ENCODE assay signal across 4 fruit fly cellular contexts in the genomic region with DNA sequence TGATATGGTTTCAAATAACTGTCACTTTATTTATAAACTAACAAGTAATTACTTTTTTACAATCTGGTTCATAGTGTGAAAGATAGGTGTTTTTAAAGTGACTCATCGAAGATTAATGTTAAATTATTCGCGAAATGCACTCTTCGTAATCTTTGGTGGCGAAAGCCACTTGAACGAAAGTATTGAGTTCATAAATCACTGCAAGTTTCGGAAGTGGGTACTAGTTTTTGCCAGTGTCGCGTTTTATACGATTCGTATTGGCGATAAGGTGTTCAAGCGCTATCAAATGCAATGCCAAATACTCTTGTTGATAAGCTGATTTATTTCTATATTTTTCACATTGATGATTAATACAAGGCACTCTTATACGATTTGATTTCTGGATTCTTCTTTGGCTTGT.
TF ChIP-seq lines count a peak whose summit lies in the region.

No protein-coding gene starts in this region.

- no peak for TF ChIP-seq CTCF in whole organism, embryonic (GFP tag; optimal IDR thresholded peaks at IDR 0.05; lab: Kevin White, UChicago)

TF ChIP-seq in whole organism, adult, 20 proteins besides CTCF, POLR2A, EP300 and RAD21:
- TF ChIP-seq kay (GFP tag; lab: Kevin White, UChicago; ENCODE audit: borderline replicate concordance) (peak; percentile 95), CG33017 (tag; optimal IDR thresholded peaks at IDR 0.05; lab: Kevin White, UChicago) (peak; percentile 45), Hr96 (GFP tag; optimal IDR thresholded peaks at IDR 0.05; lab: Kevin White, UChicago) (peak; percentile 4), tj (GFP tag; optimal IDR thresholded peaks at IDR 0.05; lab: Kevin White, UChicago) (no peak), CG7045 (GFP tag; optimal IDR thresholded peaks at IDR 0.05; lab: Kevin White, UChicago) (peak; percentile 6), ovo (GFP tag; optimal IDR thresholded peaks at IDR 0.05; lab: Kevin White, UChicago) (no peak), toe (GFP tag; optimal IDR thresholded peaks at IDR 0.05; lab: Kevin White, UChicago) (no peak), CG12768 (GFP tag; optimal IDR thresholded peaks at IDR 0.05; lab: Kevin White, UChicago) (peak; percentile 32), CG5204 (GFP tag; optimal IDR thresholded peaks at IDR 0.05; lab: Kevin White, UChicago) (peak; percentile 32)

TF ChIP-seq in whole organism, embryonic, 481 proteins besides CTCF, POLR2A, EP300 and RAD21:
- TF ChIP-seq gem (tag; optimal IDR thresholded peaks at IDR 0.05; lab: Kevin White, UChicago), result peak; percentile 0
- no peak for TF ChIP-seq NC2β (GFP tag; optimal IDR thresholded peaks at IDR 0.05; lab: Kevin White, UChicago)
- 0 out of 2 replicates have a peak, but pooled peaks have one; percentile 33 for TF ChIP-seq CG11085 (GFP tag; IDR thresholded peaks at IDR 0.05; lab: Robert Waterston, UW)
- peak; percentile 13 for TF ChIP-seq CG2120 (GFP tag; optimal IDR thresholded peaks at IDR 0.05; lab: Kevin White, UChicago)

TF ChIP-seq in whole organism, prepupa, 60 proteins besides CTCF, POLR2A, EP300 and RAD21:
- TF ChIP-seq Eip93F (GFP tag; optimal IDR thresholded peaks at IDR 0.05; lab: Kevin White, UChicago), result no peak
- TF ChIP-seq CG16779 (tag; optimal IDR thresholded peaks at IDR 0.05; lab: Kevin White, UChicago), result no peak
- TF ChIP-seq CG9139 (GFP tag; optimal IDR thresholded peaks at IDR 0.05; lab: Kevin White, UChicago), result no peak
- no peak for TF ChIP-seq topi (GFP tag; optimal IDR thresholded peaks at IDR 0.05; lab: Kevin White, UChicago)
- no peak for TF ChIP-seq Sox15 (GFP tag; optimal IDR thresholded peaks at IDR 0.05; lab: Kevin White, UChicago)
- TF ChIP-seq Met (GFP tag; optimal IDR thresholded peaks at IDR 0.05; lab: Kevin White, UChicago), result peak; percentile 13
- TF ChIP-seq Smox (GFP tag; optimal IDR thresholded peaks at IDR 0.05; lab: Kevin White, UChicago), result peak; percentile 3
- peak; percentile 51 for TF ChIP-seq svp (GFP tag; lab: Kevin White, UChicago)
- no peak for TF ChIP-seq CG32006 (GFP tag; optimal IDR thresholded peaks at IDR 0.05; lab: Kevin White, UChicago)
- no peak for TF ChIP-seq CG6792 (GFP tag; optimal IDR thresholded peaks at IDR 0.05; lab: Kevin White, UChicago)

TF ChIP-seq in whole organism, wandering third instar larva, 38 proteins besides CTCF, POLR2A, EP300 and RAD21:
- TF ChIP-seq OdsH (GFP tag; optimal IDR thresholded peaks at IDR 0.05; lab: Kevin White, UChicago) (no peak), Rel (GFP tag; optimal IDR thresholded peaks at IDR 0.05; lab: Kevin White, UChicago) (no peak), Rel (tag; optimal IDR thresholded peaks at IDR 0.05; lab: Kevin White, UChicago) (no peak), dl (GFP tag; optimal IDR thresholded peaks at IDR 0.05; lab: Kevin White, UChicago; ENCODE audit: insufficient read depth in 1 of 2, partially characterized antibody in 2 of 2) (no peak), tai (GFP tag; optimal IDR thresholded peaks at IDR 0.05; lab: Kevin White, UChicago) (no peak), Hnf4 (GFP tag; optimal IDR thresholded peaks at IDR 0.05; lab: Kevin White, UChicago) (peak; percentile 9), foxo (GFP tag; optimal IDR thresholded peaks at IDR 0.05; lab: Kevin White, UChicago) (peak in 1 of 2 experiments; percentile 12)
